Worm (Caenorhabditis elegans) whole organism, L1 larva: Measurements from ENCODE around the gene Y47D7A.11.
"Not testable (repeated sequence)": the region's sequence is repeated elsewhere in the genome, so short reads cannot be mapped to it uniquely, and the experiment has no call there.

Experiments
- C16A3.4 ChIP-seq: fragments of 150-350 bp; optimal IDR thresholded peaks from 2 replicates; lab custom pipeline; 2014; ENCODE audit warnings: missing biosample characterization, missing genetic modification characterization
- C34B4.2 ChIP-seq: sonication (generic microtip); optimal IDR thresholded peaks from 2 replicates; lab custom pipeline; 2017; ENCODE audit warnings: mild to moderate bottlenecking, missing genetic modification characterization, missing compliant biosample characterization
- F16B12.6 ChIP-seq: fragments of 150-350 bp; optimal IDR thresholded peaks from 2 replicates; lab custom pipeline; 2014; ENCODE audit warnings: missing biosample characterization, missing genetic modification characterization
- Y116A8C.19 ChIP-seq: sonication (generic microtip); optimal IDR thresholded peaks from 2 replicates; lab custom pipeline; 2016; ENCODE audit warnings: missing compliant biosample characterization, missing genetic modification characterization, borderline replicate concordance
- aly-2 ChIP-seq: fragments of 150-350 bp; optimal IDR thresholded peaks from 2 replicates; lab custom pipeline; 2014; ENCODE audit warnings: missing biosample characterization, missing genetic modification characterization
- ama-1 ChIP-seq: fragments of 150-350 bp; optimal IDR thresholded peaks from 2 replicates; lab custom pipeline; 2014
- blmp-1 ChIP-seq: fragments of 150-350 bp; optimal IDR thresholded peaks from 2 replicates; lab custom pipeline; 2014; ENCODE audit warnings: missing biosample characterization, missing genetic modification characterization
- ceh-63 ChIP-seq: fragments of 200-800 bp; sonication (Bioruptor generic); optimal IDR thresholded peaks from 2 replicates; lab custom pipeline; 2018; ENCODE audit warnings: mild to moderate bottlenecking, missing genetic modification characterization, missing compliant biosample characterization
- ceh-82 ChIP-seq, 3 experiments: fragments of 150-350 bp in 1 of 3; sonication (generic microtip) in 2 of 3; optimal IDR thresholded peaks; 2 replicates each; lab custom pipeline; 2014 to 2017; ENCODE audit warnings: missing biosample characterization in 3 of 3, missing genetic modification characterization in 3 of 3
- ceh-90 ChIP-seq: sonication (generic microtip); optimal IDR thresholded peaks from 2 replicates; lab custom pipeline; 2016; ENCODE audit warnings: missing genetic modification characterization, missing compliant biosample characterization
- dsc-1 ChIP-seq: sonication (generic microtip); optimal IDR thresholded peaks from 2 replicates; lab custom pipeline; 2016; ENCODE audit warnings: mild to moderate bottlenecking, missing genetic modification characterization, missing compliant biosample characterization
- efl-3 ChIP-seq: fragments of 200-800 bp; sonication (Bioruptor generic); optimal IDR thresholded peaks from 2 replicates; lab custom pipeline; 2018; ENCODE audit warnings: mild to moderate bottlenecking, missing genetic modification characterization, missing compliant biosample characterization
- egl-13 ChIP-seq: sonication (generic microtip); optimal IDR thresholded peaks from 2 replicates; lab custom pipeline; 2016; ENCODE audit warnings: missing genotype, missing genetic modification reagents, missing genetic modification characterization, missing compliant biosample characterization
- fkh-10 ChIP-seq: sonication (generic microtip); optimal IDR thresholded peaks from 2 replicates; lab custom pipeline; 2017; ENCODE audit warnings: missing biosample characterization, missing genetic modification reagents, missing genetic modification characterization
- fkh-4 ChIP-seq: sonication (generic microtip); optimal IDR thresholded peaks from 2 replicates; lab custom pipeline; 2016; ENCODE audit warnings: missing compliant biosample characterization, missing genetic modification characterization, borderline replicate concordance
- fkh-8 ChIP-seq: sonication (generic microtip); optimal IDR thresholded peaks from 2 replicates; lab custom pipeline; 2016; ENCODE audit warnings: mild to moderate bottlenecking, missing genetic modification characterization, missing compliant biosample characterization
- fos-1 ChIP-seq: fragments of 150-350 bp; optimal IDR thresholded peaks from 2 replicates; lab custom pipeline; 2014; ENCODE audit warnings: missing biosample characterization, missing genetic modification characterization
- irx-1 ChIP-seq: sonication (generic microtip); optimal IDR thresholded peaks from 2 replicates; lab custom pipeline; 2016; ENCODE audit warnings: missing genetic modification characterization, missing compliant biosample characterization
- isw-1 ChIP-seq: fragments of 200-800 bp; sonication (Bioruptor generic); IDR thresholded peaks from 2 replicates; pipeline ENCODE4 v1.3.6; 2022; ENCODE audit warnings: missing genetic modification characterization, missing compliant biosample characterization
- lin-14 ChIP-seq: fragments of 200-800 bp; sonication (Bioruptor generic); optimal IDR thresholded peaks from 2 replicates; lab custom pipeline; 2018; ENCODE audit warnings: mild to moderate bottlenecking, missing genetic modification characterization, moderate library complexity, missing compliant biosample characterization
- lin-15B ChIP-seq: fragments of 150-350 bp; sonication (generic microtip); optimal IDR thresholded peaks from 3 replicates; lab custom pipeline; 2014; ENCODE audit warnings: missing biosample characterization, missing genetic modification characterization
- lin-35 ChIP-seq, 2 experiments: fragments of 150-350 bp; optimal IDR thresholded peaks; 2 replicates each; lab custom pipeline; 2014; ENCODE audit warnings: missing biosample characterization in 2 of 2, missing genetic modification characterization in 2 of 2, missing genetic modification reagents in 2 of 2
- lsy-2 ChIP-seq, 2 experiments: fragments of 150-350 bp; optimal IDR thresholded peaks; 2 replicates each; lab custom pipeline; 2014; ENCODE audit warnings: missing biosample characterization in 2 of 2, missing genetic modification characterization in 2 of 2
- mab-9 ChIP-seq: fragments of 200-800 bp; sonication (Bioruptor generic); IDR thresholded peaks from 2 replicates; pipeline ENCODE4 v1.3.6; 2022; ENCODE audit warnings: missing genetic modification reagents, missing genetic modification characterization, missing compliant biosample characterization
- mdl-1 ChIP-seq, 2 experiments: fragments of 150-350 bp; optimal IDR thresholded peaks; 2 replicates each; lab custom pipeline; 2014 to 2017; ENCODE audit warnings: missing biosample characterization in 2 of 2, missing genetic modification characterization in 2 of 2, inconsistent platforms in 1 of 2
- mef-2 ChIP-seq: fragments of 150-350 bp; optimal IDR thresholded peaks from 2 replicates; lab custom pipeline; 2014; ENCODE audit warnings: missing biosample characterization, missing genetic modification characterization
- nhr-11 ChIP-seq: fragments of 150-350 bp; optimal IDR thresholded peaks from 2 replicates; lab custom pipeline; 2014; ENCODE audit warnings: missing biosample characterization, missing genetic modification characterization
- nhr-12 ChIP-seq: sonication (generic microtip); optimal IDR thresholded peaks from 2 replicates; lab custom pipeline; 2017; ENCODE audit warnings: missing biosample characterization, missing genetic modification characterization
- nhr-20 ChIP-seq: sonication (generic microtip); optimal IDR thresholded peaks from 2 replicates; lab custom pipeline; 2016; ENCODE audit warnings: mild to moderate bottlenecking, missing genetic modification characterization, missing compliant biosample characterization
- nhr-237 ChIP-seq: fragments of 150-350 bp; optimal IDR thresholded peaks from 2 replicates; lab custom pipeline; 2014; ENCODE audit warnings: missing biosample characterization, missing genetic modification characterization
- nhr-28 ChIP-seq: fragments of 150-350 bp; optimal IDR thresholded peaks from 2 replicates; lab custom pipeline; 2014; ENCODE audit warnings: missing biosample characterization, missing genetic modification characterization
- nhr-47 ChIP-seq: sonication (generic microtip); optimal IDR thresholded peaks from 2 replicates; lab custom pipeline; 2016; ENCODE audit warnings: mild to moderate bottlenecking, missing genetic modification characterization, moderate library complexity, missing compliant biosample characterization
- nhr-76 ChIP-seq: sonication (generic microtip); optimal IDR thresholded peaks from 2 replicates; lab custom pipeline; 2017; ENCODE audit warnings: missing biosample characterization, missing genetic modification characterization
- nhr-77 ChIP-seq: fragments of 150-350 bp; optimal IDR thresholded peaks from 2 replicates; lab custom pipeline; 2014; ENCODE audit warnings: missing biosample characterization, missing genetic modification characterization
- nhr-84 ChIP-seq: sonication (generic microtip); optimal IDR thresholded peaks from 2 replicates; lab custom pipeline; 2017; ENCODE audit warnings: missing biosample characterization, missing genetic modification characterization
- nhr-85 ChIP-seq: sonication (generic microtip); peaks from one replicate; lab custom pipeline; 2016; ENCODE audit warnings: missing genetic modification characterization, inconsistent platforms, missing compliant biosample characterization
- pqm-1 ChIP-seq: sonication (generic microtip); optimal IDR thresholded peaks from 3 replicates; lab custom pipeline; 2017; ENCODE audit warnings: missing biosample characterization, missing genetic modification characterization
- snu-23 ChIP-seq: sonication (generic microtip); optimal IDR thresholded peaks from 2 replicates; lab custom pipeline; 2016; ENCODE audit warnings: missing genetic modification characterization, missing compliant biosample characterization
- sox-4 ChIP-seq: sonication (generic microtip); optimal IDR thresholded peaks from 2 replicates; lab custom pipeline; 2016; ENCODE audit warnings: missing genetic modification characterization, missing compliant biosample characterization
- sptf-1 ChIP-seq: fragments of 150-350 bp; optimal IDR thresholded peaks from 2 replicates; lab custom pipeline; 2014; ENCODE audit warnings: missing biosample characterization, missing genetic modification characterization
- tlp-1 ChIP-seq: fragments of 150-350 bp; optimal IDR thresholded peaks from 2 replicates; lab custom pipeline; 2014; ENCODE audit warnings: missing biosample characterization, missing genetic modification characterization
- unc-30 ChIP-seq: sonication (generic microtip); optimal IDR thresholded peaks from 2 replicates; lab custom pipeline; 2017; ENCODE audit warnings: missing biosample characterization, missing genetic modification characterization
- unc-62 ChIP-seq: fragments of 150-350 bp; optimal IDR thresholded peaks from 2 replicates; lab custom pipeline; 2014; ENCODE audit warnings: missing biosample characterization, missing genetic modification reagents, missing genetic modification characterization
- ztf-11 ChIP-seq, 2 experiments: sonication (generic microtip); optimal IDR thresholded peaks; 2 replicates each; lab custom pipeline; 2016 to 2017; ENCODE audit warnings: missing genetic modification characterization in 2 of 2, missing biosample characterization in 1 of 2, missing compliant biosample characterization in 1 of 2

Gene Y47D7A.11

ce11 chrV:4428202-4428601 lies at the start of gene Y47D7A.11:
Gene Y47D7A.11, minus strand, starts transcription at chrV:4428302.
- no peak for TF ChIP-seq mef-2 (tag; lab: Kevin White, UChicago)
- TF ChIP-seq fkh-10 (GFP tag; lab: Kevin White, UChicago) = no peak
- TF ChIP-seq ztf-11 (tag; optimal IDR thresholded peaks at IDR 0.05; lab: Kevin White, UChicago) = no peak
- TF ChIP-seq lsy-2 (tag; optimal IDR thresholded peaks at IDR 0.05; lab: Kevin White, UChicago) = no peak
- TF ChIP-seq nhr-85 (tag; lab: Kevin White, UChicago) = no peak
- no peak for TF ChIP-seq efl-3 (GFP tag; lab: Kevin White, UChicago)
- TF ChIP-seq lin-15B (tag; lab: Kevin White, UChicago) = no peak
- TF ChIP-seq blmp-1 (tag; lab: Kevin White, UChicago) = no peak
- TF ChIP-seq Y116A8C.19 (tag; lab: Kevin White, UChicago) = no peak
- TF ChIP-seq fkh-8 (tag; lab: Kevin White, UChicago) = no peak
- TF ChIP-seq nhr-84 (tag; lab: Kevin White, UChicago) = no peak
- no peak for TF ChIP-seq ceh-82 (tag; optimal IDR thresholded peaks at IDR 0.05; lab: Kevin White, UChicago)
- no peak for TF ChIP-seq nhr-11 (tag; lab: Kevin White, UChicago)
- no peak for TF ChIP-seq nhr-77 (tag; lab: Kevin White, UChicago)
- TF ChIP-seq aly-2 (tag; lab: Kevin White, UChicago) = no peak
- TF ChIP-seq nhr-20 (tag; lab: Kevin White, UChicago) = no peak
- TF ChIP-seq nhr-47 = no peak
- TF ChIP-seq fos-1 (tag; lab: Kevin White, UChicago) = no peak
- TF ChIP-seq ceh-63 (GFP tag; lab: Kevin White, UChicago) = no peak

- not testable (repeated sequence) for TF ChIP-seq lin-15B, nhr-11, nhr-237 (tag; lab: Kevin White, UChicago)
Observed at ce11 chrV:4474543-4474942, 46.4 kb upstream of the Y47D7A.11 start, which contains the start of gene str-35. Gene str-35, plus strand, starts transcription at chrV:4474843.

ce11 chrV:4471065-4471464 lies 43.0 kb upstream of the Y47D7A.11 start, which contains the start of gene T08H10.3:
Gene T08H10.3, plus strand, starts transcription at chrV:4471365.
- TF ChIP-seq fkh-8 (tag; lab: Kevin White, UChicago) = no peak
- TF ChIP-seq F16B12.6 (tag; lab: Kevin White, UChicago) = no peak
- TF ChIP-seq nhr-237 (tag; lab: Kevin White, UChicago) = no peak
- TF ChIP-seq nhr-47 = no peak
- no peak for TF ChIP-seq ama-1 (lab: Kevin White, UChicago)
- no peak for TF ChIP-seq lin-35 (GFP tag; optimal IDR thresholded peaks at IDR 0.05; lab: Kevin White, UChicago)
- TF ChIP-seq pqm-1 = no peak
- no peak for TF ChIP-seq unc-62 (GFP tag; lab: Kevin White, UChicago)
- TF ChIP-seq sptf-1 (tag; lab: Kevin White, UChicago) = no peak
- TF ChIP-seq Y116A8C.19 (tag; lab: Kevin White, UChicago) = no peak
- no peak for TF ChIP-seq egl-13 (tag; lab: Kevin White, UChicago)
- no peak for TF ChIP-seq C16A3.4 (tag; lab: Kevin White, UChicago)
- no peak for TF ChIP-seq sox-4 (tag; lab: Kevin White, UChicago)
- TF ChIP-seq irx-1 (tag; lab: Kevin White, UChicago) = no peak

DNA sequence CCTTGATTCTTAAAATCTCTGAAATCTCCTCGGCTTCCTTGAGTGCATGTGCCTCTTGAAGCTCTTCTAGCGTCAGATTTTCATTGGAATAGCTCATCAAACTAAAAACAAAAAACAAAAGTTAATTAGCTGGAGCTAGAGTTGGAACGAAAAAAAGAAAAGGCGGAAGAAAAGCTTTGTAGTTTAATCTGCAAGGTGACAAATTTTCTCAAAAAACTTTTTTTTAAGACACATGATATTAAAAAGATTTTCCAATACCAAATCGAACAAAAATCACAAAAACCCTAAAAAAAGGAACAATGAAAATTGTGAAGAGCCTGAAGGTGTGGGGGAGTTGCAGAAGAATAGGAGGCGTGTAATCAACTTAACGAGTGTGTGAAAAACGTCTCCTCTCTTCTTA lies 26.5 kb upstream of the Y47D7A.11 start, which contains the start of gene gnrr-5:
Gene gnrr-5 (minus strand): TSS at position 101 of the 400 bp plus-strand sequence.
- peak; percentile 16 for TF ChIP-seq lin-14 (GFP tag; lab: Kevin White, UChicago)
- no peak for TF ChIP-seq nhr-28

ce11 chrV:4450523-4451089 lies 22.5 kb upstream of the Y47D7A.11 start, which contains the start of gene rft-2:
Gene rft-2, minus strand, starts transcription at chrV:4450563.
- TF ChIP-seq ceh-90 (no peak), dsc-1 (tag; lab: Kevin White, UChicago) (peak; percentile 67), aly-2 (tag; lab: Kevin White, UChicago) (no peak), fkh-10 (GFP tag; lab: Kevin White, UChicago) (peak; percentile 25), ceh-63 (GFP tag; lab: Kevin White, UChicago) (no peak), C34B4.2 (no peak), mdl-1 (tag; optimal IDR thresholded peaks at IDR 0.05; lab: Kevin White, UChicago) (peak in 1 of 2 experiments; percentile 22), isw-1 (peak; percentile 45), snu-23 (GFP tag; lab: Kevin White, UChicago) (peak; percentile 69), irx-1 (tag; lab: Kevin White, UChicago) (peak; percentile 58), nhr-47 (peak; percentile 81), fkh-4 (tag; lab: Kevin White, UChicago) (no peak), nhr-12 (no peak), tlp-1 (tag; lab: Kevin White, UChicago) (no peak), blmp-1 (tag; lab: Kevin White, UChicago) (peak; percentile 49), mab-9 (GFP tag; lab: Robert Waterston, UW) (no peak), unc-30 (no peak), nhr-76 (tag; lab: Kevin White, UChicago) (no peak), nhr-28 (no peak)
